Fruit fly (Drosophila melanogaster): ENCODE measurements around the gene CG2129.

Gene CG2129

DNA sequence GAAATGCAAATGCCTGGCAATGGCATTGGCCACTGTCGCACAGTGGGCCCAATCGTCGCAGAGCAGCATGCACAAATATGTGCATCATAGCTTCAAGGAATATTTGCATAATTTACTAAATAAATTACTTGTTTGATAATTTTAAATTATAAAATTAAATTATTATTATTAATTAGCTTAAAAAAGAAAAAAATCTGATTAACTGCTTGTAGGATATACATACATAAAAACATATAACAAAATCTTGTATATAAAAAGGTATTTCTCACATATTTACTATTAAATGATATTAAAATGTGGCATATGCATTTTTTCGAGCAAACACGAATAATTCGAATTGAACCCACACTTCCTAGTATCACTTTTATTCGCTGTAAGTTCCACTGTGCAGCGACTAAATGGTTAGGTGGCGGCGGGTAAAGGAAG, 20.4 kb upstream of the CG2129 start:
- TF ChIP-seq CG5204 (GFP tag; optimal IDR thresholded peaks at IDR 0.05) (no peak), CG14711 (tag; optimal IDR thresholded peaks at IDR 0.05) (no peak), cic (GFP tag; optimal IDR thresholded peaks at IDR 0.05) (no peak), kay (GFP tag; ENCODE audit: borderline replicate concordance) (no peak), toe (GFP tag; optimal IDR thresholded peaks at IDR 0.05) (no peak), CG1620 (GFP tag; optimal IDR thresholded peaks at IDR 0.05) (no peak), pad (GFP tag; optimal IDR thresholded peaks at IDR 0.05) (no peak), tj (GFP tag; optimal IDR thresholded peaks at IDR 0.05) (no peak), Mnt (GFP tag; optimal IDR thresholded peaks at IDR 0.05) (no peak), CG7045 (GFP tag; optimal IDR thresholded peaks at IDR 0.05) (no peak)

dm6 chrX:8126149-8126548, 19.5 kb upstream of the CG2129 start:
- no peak for TF ChIP-seq CG12768 (GFP tag; optimal IDR thresholded peaks at IDR 0.05)
- TF ChIP-seq toe (GFP tag; optimal IDR thresholded peaks at IDR 0.05), result no peak
- no peak for TF ChIP-seq CG5204 (GFP tag; optimal IDR thresholded peaks at IDR 0.05)
- no peak for TF ChIP-seq CG7045 (GFP tag; optimal IDR thresholded peaks at IDR 0.05)
- no peak for TF ChIP-seq cnc (optimal IDR thresholded peaks at IDR 0.05)
- TF ChIP-seq Hr96 (GFP tag; optimal IDR thresholded peaks at IDR 0.05), result no peak
- TF ChIP-seq ovo (GFP tag; optimal IDR thresholded peaks at IDR 0.05), result no peak
- no peak for TF ChIP-seq tj (GFP tag; optimal IDR thresholded peaks at IDR 0.05)
- no peak for TF ChIP-seq CG33017 (tag; optimal IDR thresholded peaks at IDR 0.05)
- TF ChIP-seq Clk (GFP tag; optimal IDR thresholded peaks at IDR 0.05), result no peak
- TF ChIP-seq cic (GFP tag; optimal IDR thresholded peaks at IDR 0.05), result no peak
- TF ChIP-seq CG14711 (tag; optimal IDR thresholded peaks at IDR 0.05), result no peak

DNA sequence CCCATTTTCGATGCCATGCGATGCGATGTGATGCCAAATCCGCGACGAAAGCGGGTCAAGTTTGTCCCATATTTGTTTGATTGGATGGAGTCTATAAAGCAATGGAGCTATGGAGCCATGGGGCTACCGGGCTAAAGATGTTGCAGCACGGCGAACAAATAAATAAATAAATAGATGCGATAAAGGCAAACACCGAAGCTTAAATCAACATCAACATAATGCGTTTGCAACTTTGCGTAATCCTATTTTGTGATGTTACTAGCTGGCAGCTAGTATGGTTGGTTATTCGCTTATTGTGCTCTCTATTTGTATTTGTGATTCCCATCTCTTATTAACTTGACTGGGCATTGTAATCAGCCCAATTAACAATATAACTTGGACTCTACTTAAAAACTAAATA, 17.5 kb upstream of the CG2129 start:
- TF ChIP-seq Hr96 (GFP tag; optimal IDR thresholded peaks at IDR 0.05) (no peak), CG7045 (GFP tag; optimal IDR thresholded peaks at IDR 0.05) (no peak), cic (GFP tag; optimal IDR thresholded peaks at IDR 0.05) (no peak), cnc (optimal IDR thresholded peaks at IDR 0.05) (no peak), Mnt (GFP tag; optimal IDR thresholded peaks at IDR 0.05) (no peak), CG33017 (tag; optimal IDR thresholded peaks at IDR 0.05) (no peak), Crg-1 (GFP tag; optimal IDR thresholded peaks at IDR 0.05) (no peak), ovo (GFP tag; optimal IDR thresholded peaks at IDR 0.05) (no peak), CG12768 (GFP tag; optimal IDR thresholded peaks at IDR 0.05) (no peak), CG1620 (GFP tag; optimal IDR thresholded peaks at IDR 0.05) (no peak), pad (GFP tag; optimal IDR thresholded peaks at IDR 0.05) (no peak), tj (GFP tag; optimal IDR thresholded peaks at IDR 0.05) (no peak), CG7101 (tag; optimal IDR thresholded peaks at IDR 0.05) (no peak), CG14711 (tag; optimal IDR thresholded peaks at IDR 0.05) (no peak), toe (GFP tag; optimal IDR thresholded peaks at IDR 0.05) (no peak), CG5204 (GFP tag; optimal IDR thresholded peaks at IDR 0.05) (no peak), CG11617 (GFP tag; optimal IDR thresholded peaks at IDR 0.05) (no peak), Clk (GFP tag; optimal IDR thresholded peaks at IDR 0.05) (no peak), bab1 (GFP tag; optimal IDR thresholded peaks at IDR 0.05) (no peak), kay (GFP tag; ENCODE audit: borderline replicate concordance) (no peak)

DNA sequence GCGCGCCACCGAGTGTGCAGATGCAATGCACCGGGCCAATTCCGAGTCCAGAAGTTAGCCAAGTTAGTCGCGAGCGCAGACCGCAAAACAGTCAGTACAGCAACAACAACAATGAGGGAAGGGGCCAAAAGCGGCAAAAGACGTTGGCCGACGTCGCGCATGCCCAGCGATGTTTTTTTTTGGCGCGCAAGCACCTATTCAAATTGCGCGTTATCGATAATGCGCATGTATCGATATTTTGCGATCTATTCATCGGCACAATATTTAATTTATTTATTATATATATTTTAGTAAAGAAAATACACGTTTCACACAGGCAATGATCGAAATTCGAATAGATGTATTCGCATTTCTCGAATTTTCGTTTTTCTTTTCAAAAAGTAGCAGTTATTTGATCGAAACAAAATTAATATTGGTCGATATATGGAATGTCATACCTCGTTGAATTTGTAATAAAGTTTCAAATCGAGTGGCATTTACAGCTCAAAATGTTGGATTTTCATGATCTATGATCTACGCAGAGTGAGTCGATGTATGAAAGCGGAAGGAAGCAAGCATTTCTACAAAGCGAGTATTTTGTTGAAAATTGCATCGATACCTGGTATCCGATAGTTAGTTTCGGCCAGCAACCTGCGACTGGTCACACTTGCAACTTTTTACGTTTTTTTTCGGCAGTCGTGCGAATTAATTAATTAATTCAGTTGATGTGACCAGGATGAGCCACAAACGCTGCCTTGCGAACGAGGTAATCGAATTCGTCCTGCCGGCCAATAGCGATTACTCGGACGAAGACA, 16.2 kb upstream of the CG2129 start, which contains the start of gene CG2116:
TSS of gene CG2116 (plus strand) at position 609 of the 794 bp plus-strand sequence.
- TF ChIP-seq pad (GFP tag; optimal IDR thresholded peaks at IDR 0.05) (peak; percentile 25), Mnt (GFP tag; optimal IDR thresholded peaks at IDR 0.05) (peak; percentile 47), Hr96 (GFP tag; optimal IDR thresholded peaks at IDR 0.05) (no peak), ovo (GFP tag; optimal IDR thresholded peaks at IDR 0.05) (no peak), Clk (GFP tag; optimal IDR thresholded peaks at IDR 0.05) (no peak), CG11617 (GFP tag; optimal IDR thresholded peaks at IDR 0.05) (no peak), CG33017 (tag; optimal IDR thresholded peaks at IDR 0.05) (no peak), CG5204 (GFP tag; optimal IDR thresholded peaks at IDR 0.05) (no peak), CG12768 (GFP tag; optimal IDR thresholded peaks at IDR 0.05) (no peak), CG1620 (GFP tag; optimal IDR thresholded peaks at IDR 0.05) (peak; percentile 24), bab1 (GFP tag; optimal IDR thresholded peaks at IDR 0.05) (peak; percentile 14), cic (GFP tag; optimal IDR thresholded peaks at IDR 0.05) (no peak), kay (GFP tag; ENCODE audit: borderline replicate concordance) (no peak), CG7045 (GFP tag; optimal IDR thresholded peaks at IDR 0.05) (no peak), Crg-1 (GFP tag; optimal IDR thresholded peaks at IDR 0.05) (no peak), toe (GFP tag; optimal IDR thresholded peaks at IDR 0.05) (peak; percentile 8), tj (GFP tag; optimal IDR thresholded peaks at IDR 0.05) (no peak), cnc (optimal IDR thresholded peaks at IDR 0.05) (no peak), CG7101 (tag; optimal IDR thresholded peaks at IDR 0.05) (peak; percentile 7), CG14711 (tag; optimal IDR thresholded peaks at IDR 0.05) (no peak)

dm6 chrX:8131693-8132313, 13.8 kb upstream of the CG2129 start, which contains the start of gene CG10958:
TSS of gene CG10958 (plus strand) at chrX:8132285.
- TF ChIP-seq pad (GFP tag; optimal IDR thresholded peaks at IDR 0.05) (peak; percentile 50), CG7045 (GFP tag; optimal IDR thresholded peaks at IDR 0.05) (no peak), bab1 (GFP tag; optimal IDR thresholded peaks at IDR 0.05) (peak; percentile 82), toe (GFP tag; optimal IDR thresholded peaks at IDR 0.05) (peak; percentile 18), CG11617 (GFP tag; optimal IDR thresholded peaks at IDR 0.05) (peak; percentile 74), cnc (optimal IDR thresholded peaks at IDR 0.05) (no peak), CG1620 (GFP tag; optimal IDR thresholded peaks at IDR 0.05) (peak; percentile 59), ovo (GFP tag; optimal IDR thresholded peaks at IDR 0.05) (peak; percentile 42), kay (GFP tag; ENCODE audit: borderline replicate concordance) (no peak), Crg-1 (GFP tag; optimal IDR thresholded peaks at IDR 0.05) (peak; percentile 62), tj (GFP tag; optimal IDR thresholded peaks at IDR 0.05) (peak; percentile 83), CG7101 (tag; optimal IDR thresholded peaks at IDR 0.05) (peak; percentile 82), Mnt (GFP tag; optimal IDR thresholded peaks at IDR 0.05) (peak; percentile 77), Hr96 (GFP tag; optimal IDR thresholded peaks at IDR 0.05) (no peak), CG12768 (GFP tag; optimal IDR thresholded peaks at IDR 0.05) (peak; percentile 40), cic (GFP tag; optimal IDR thresholded peaks at IDR 0.05) (no peak), CG33017 (tag; optimal IDR thresholded peaks at IDR 0.05) (peak; percentile 45), Clk (GFP tag; optimal IDR thresholded peaks at IDR 0.05) (no peak), CG14711 (tag; optimal IDR thresholded peaks at IDR 0.05) (peak; percentile 80), CG5204 (GFP tag; optimal IDR thresholded peaks at IDR 0.05) (no peak)
